Worm (Caenorhabditis elegans) whole organism, midembryonic: ENCODE measurements around the gene T06C12.11.

ENCODE experiments used
- ref-1 ChIP-seq: fragments of 200-800 bp; sonication (Bioruptor generic); conservative IDR thresholded peaks from 2 replicates; pipeline ENCODE4 v1.3.6; 2022; ENCODE audit warnings: missing genetic modification reagents, missing genetic modification characterization, missing compliant biosample characterization
- tab-1 ChIP-seq: fragments of 200-800 bp; sonication (Bioruptor generic); IDR thresholded peaks from 2 replicates; pipeline ENCODE4 v1.3.6; 2022; ENCODE audit warnings: missing genetic modification characterization, missing compliant biosample characterization

DNA sequence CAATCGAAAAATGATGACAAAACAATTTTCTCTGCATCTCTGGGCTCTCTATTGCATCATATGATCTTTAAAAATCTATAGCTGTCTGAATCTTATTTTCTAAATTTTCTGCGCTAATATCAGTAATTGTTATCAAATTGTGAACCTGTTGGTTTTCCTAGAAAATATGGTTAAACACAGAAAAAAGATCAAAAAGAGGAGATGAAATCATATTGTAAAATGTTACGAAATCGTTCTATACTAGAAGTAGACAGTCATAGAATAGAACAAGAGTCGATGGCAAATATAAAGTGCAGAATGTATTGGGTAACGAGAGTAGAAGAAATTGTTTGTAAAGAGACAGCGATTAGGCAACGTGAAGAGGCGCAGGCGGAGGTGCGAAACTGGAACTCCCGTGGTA lies 12.1 kb upstream of the T06C12.11 start:
- TF ChIP-seq tab-1 (no peak), ref-1 (no peak)
